Fruit fly (Drosophila melanogaster) whole organism, embryonic: ENCODE data around the gene NimC1.

Experiments used
- ATbp ChIP-seq: fragments of 200-800 bp; sonication (Bioruptor generic); optimal IDR thresholded peaks from 2 replicates; lab custom pipeline; 2017; ENCODE audit warnings: missing biosample characterization, mild to moderate bottlenecking, missing genetic modification characterization, missing genetic modification reagents
- Atf3 ChIP-seq: fragments of 200-800 bp; sonication (Bioruptor generic); optimal IDR thresholded peaks from 3 replicates; lab custom pipeline; 2016; ENCODE audit warnings: missing biosample characterization, missing genetic modification characterization
- CG10431 ChIP-seq: fragments of 200-800 bp; sonication (Bioruptor generic); optimal IDR thresholded peaks from 3 replicates; lab custom pipeline; 2018; ENCODE audit warnings: missing biosample characterization, mild to moderate bottlenecking, missing genetic modification characterization
- CG10565 ChIP-seq: fragments of 200-800 bp; sonication (Bioruptor generic); optimal IDR thresholded peaks from 3 replicates; lab custom pipeline; 2016; ENCODE audit warnings: missing biosample characterization, mild to moderate bottlenecking, missing genetic modification characterization
- CG10959 ChIP-seq: fragments of 200-800 bp; sonication (Bioruptor generic); IDR thresholded peaks from 2 replicates; pipeline ENCODE4 v1.3.6; 2022; ENCODE audit warnings: missing biosample characterization, missing genetic modification characterization
- CG11398 ChIP-seq: fragments of 200-800 bp; sonication (Bioruptor generic); optimal IDR thresholded peaks from 2 replicates; lab custom pipeline; 2016; ENCODE audit warnings: missing biosample characterization, missing genetic modification characterization
- CG11723 ChIP-seq: fragments of 200-800 bp; sonication (Bioruptor generic); optimal IDR thresholded peaks from 2 replicates; lab custom pipeline; 2017; ENCODE audit warnings: missing biosample characterization, mild to moderate bottlenecking, missing genetic modification characterization
- CG13894 ChIP-seq: fragments of 200-800 bp; sonication (Bioruptor generic); optimal IDR thresholded peaks from 3 replicates; lab custom pipeline; 2018; ENCODE audit warnings: missing biosample characterization, mild to moderate bottlenecking, missing genetic modification characterization, moderate library complexity
- CG16779 ChIP-seq: fragments of 200-800 bp; sonication (Bioruptor generic); IDR thresholded peaks from 2 replicates; pipeline ENCODE4 v1.3.6; 2022; ENCODE audit warnings: missing biosample characterization, missing genetic modification characterization
- CG17568 ChIP-seq: fragments of 200-800 bp; sonication (Bioruptor generic); optimal IDR thresholded peaks from 2 replicates; lab custom pipeline; 2018; ENCODE audit warnings: missing biosample characterization, mild to moderate bottlenecking, missing genetic modification characterization, moderate library complexity
- CG17612 ChIP-seq: fragments of 200-800 bp; sonication (Bioruptor generic); IDR thresholded peaks from 2 replicates; pipeline ENCODE4 v1.3.6; 2022; ENCODE audit warnings: missing biosample characterization, missing genetic modification characterization
- CG18764 ChIP-seq: fragments of 200-800 bp; sonication (Bioruptor generic); optimal IDR thresholded peaks from 3 replicates; lab custom pipeline; 2016; ENCODE audit warnings: missing biosample characterization, missing genetic modification characterization
- CG30020 ChIP-seq: fragments of 200-800 bp; optimal IDR thresholded peaks from 2 replicates; lab custom pipeline; 2019; ENCODE audit warnings: missing biosample characterization, mild to moderate bottlenecking, missing genetic modification characterization, moderate library complexity
- CG34376 ChIP-seq: fragments of 200-800 bp; sonication (Bioruptor generic); optimal IDR thresholded peaks from 2 replicates; lab custom pipeline; 2018; ENCODE audit warnings: missing biosample characterization, mild to moderate bottlenecking, missing genetic modification characterization
- CG4360 ChIP-seq: fragments of 200-800 bp; sonication (Bioruptor generic); IDR thresholded peaks from 2 replicates; pipeline ENCODE4 v1.3.6; 2022; ENCODE audit warnings: missing biosample characterization, missing genetic modification characterization
- CG7271 ChIP-seq: fragments of 200-800 bp; sonication (Bioruptor generic); optimal IDR thresholded peaks from 2 replicates; lab custom pipeline; 2018; ENCODE audit warnings: missing biosample characterization, mild to moderate bottlenecking, missing genetic modification characterization, moderate library complexity
- CG7357 ChIP-seq: fragments of 200-800 bp; sonication (Bioruptor generic); IDR thresholded peaks from 3 replicates; pipeline ENCODE4 v1.3.6; 2022; ENCODE audit warnings: missing biosample characterization, missing genetic modification characterization
- CG7556 ChIP-seq: fragments of 200-800 bp; sonication (Bioruptor generic); optimal IDR thresholded peaks from 2 replicates; lab custom pipeline; 2017; ENCODE audit warnings: missing biosample characterization, mild to moderate bottlenecking, missing genetic modification characterization
- CG7786 ChIP-seq: fragments of 200-800 bp; sonication (Bioruptor generic); optimal IDR thresholded peaks from 2 replicates; lab custom pipeline; 2016; ENCODE audit warnings: missing biosample characterization, missing genetic modification characterization
- CG7839 ChIP-seq: fragments of 200-800 bp; sonication (Bioruptor generic); optimal IDR thresholded peaks from 3 replicates; lab custom pipeline; 2018; ENCODE audit warnings: missing biosample characterization, mild to moderate bottlenecking, missing genetic modification characterization, moderate library complexity
- CG8924 ChIP-seq: fragments of 200-800 bp; optimal IDR thresholded peaks from 3 replicates; lab custom pipeline; 2019; ENCODE audit warnings: missing biosample characterization, mild to moderate bottlenecking, missing genetic modification characterization, moderate library complexity
- CG8944 ChIP-seq: fragments of 200-800 bp; sonication (Bioruptor generic); optimal IDR thresholded peaks from 3 replicates; lab custom pipeline; 2016; ENCODE audit warnings: missing biosample characterization, missing genetic modification characterization
- CG9215 ChIP-seq: fragments of 200-800 bp; sonication (Bioruptor generic); IDR thresholded peaks from 2 replicates; pipeline ENCODE4 v1.3.6; 2022; ENCODE audit warnings: missing biosample characterization, missing genetic modification characterization
- CG9437 ChIP-seq: fragments of 200-800 bp; sonication (Bioruptor generic); optimal IDR thresholded peaks from 2 replicates; lab custom pipeline; 2018; ENCODE audit warnings: missing biosample characterization, mild to moderate bottlenecking, missing genetic modification characterization
- CG9609 ChIP-seq: fragments of 200-800 bp; sonication (Bioruptor generic); optimal IDR thresholded peaks from 3 replicates; lab custom pipeline; 2016; ENCODE audit warnings: missing biosample characterization, missing genetic modification characterization
- Dbx ChIP-seq: fragments of 200-800 bp; sonication (Bioruptor generic); IDR thresholded peaks from 3 replicates; pipeline ENCODE4 v1.3.6; 2022; ENCODE audit warnings: missing biosample characterization, missing genetic modification characterization
- Dfd ChIP-seq, 2 experiments: fragments of >200 bp; optimal IDR thresholded peaks; 2 replicates each; lab custom pipeline; 2017; ENCODE audit warnings: missing biosample characterization in 2 of 2, missing genetic modification characterization in 2 of 2
- HmgZ ChIP-seq: fragments of 200-800 bp; sonication (Bioruptor generic); optimal IDR thresholded peaks from 2 replicates; lab custom pipeline; 2018; ENCODE audit warnings: missing biosample characterization, mild to moderate bottlenecking, missing genetic modification characterization
- Jarid2 ChIP-seq: fragments of 200-800 bp; sonication (Bioruptor generic); optimal IDR thresholded peaks from 3 replicates; lab custom pipeline; 2017; ENCODE audit warnings: mild to moderate bottlenecking, missing biosample characterization, missing genetic modification reagents, missing genetic modification characterization
- Lpt ChIP-seq: fragments of >200 bp; optimal IDR thresholded peaks from 2 replicates; lab custom pipeline; 2018; ENCODE audit warnings: missing biosample characterization, missing genetic modification characterization
- MBD-R2 ChIP-seq: fragments of 200-800 bp; sonication (Bioruptor generic); IDR thresholded peaks from 2 replicates; pipeline ENCODE4 v1.3.6; 2022; ENCODE audit warnings: missing biosample characterization, missing genetic modification characterization
- Oli ChIP-seq: fragments of 200-800 bp; sonication (Bioruptor generic); optimal IDR thresholded peaks from 2 replicates; lab custom pipeline; 2018; ENCODE audit warnings: missing biosample characterization, mild to moderate bottlenecking, missing genetic modification characterization, moderate library complexity
- Opbp ChIP-seq: fragments of 200-800 bp; sonication (Bioruptor generic); IDR thresholded peaks from 3 replicates; pipeline ENCODE4 v1.3.6; 2022; ENCODE audit warnings: missing biosample characterization, missing genetic modification characterization; ENCODE audit not compliant: partially characterized antibody
- Pdp1 ChIP-seq, 2 experiments: fragments of 200-800 bp; sonication (Bioruptor generic); optimal IDR thresholded peaks; 3 replicates each; lab custom pipeline; 2016; ENCODE audit warnings: missing biosample characterization in 2 of 2, missing genetic modification characterization in 2 of 2, mild to moderate bottlenecking in 1 of 2, moderate library complexity in 1 of 2
- bbx ChIP-seq: fragments of 200-800 bp; sonication (Bioruptor generic); IDR thresholded peaks from 2 replicates; pipeline ENCODE4 v1.3.6; 2022; ENCODE audit warnings: missing biosample characterization, missing genetic modification characterization; ENCODE audit not compliant: partially characterized antibody
- chn ChIP-seq: fragments of 200-800 bp; sonication (Bioruptor generic); optimal IDR thresholded peaks from 2 replicates; lab custom pipeline; 2016; ENCODE audit warnings: missing biosample characterization, missing genetic modification characterization
- crol ChIP-seq: fragments of 200-800 bp; sonication (Bioruptor generic); IDR thresholded peaks from 2 replicates; pipeline ENCODE4 v1.3.6; 2022; ENCODE audit warnings: missing biosample characterization, missing genetic modification characterization
- danr ChIP-seq: fragments of 200-800 bp; sonication (Bioruptor generic); IDR thresholded peaks from 2 replicates; pipeline ENCODE4 v1.3.6; 2022; ENCODE audit warnings: missing biosample characterization, missing genetic modification characterization
- dimm ChIP-seq: fragments of 200-800 bp; sonication (Bioruptor generic); IDR thresholded peaks from 2 replicates; pipeline ENCODE4 v1.3.6; 2022; ENCODE audit warnings: missing biosample characterization, missing genetic modification characterization
- disco-r ChIP-seq: fragments of 200-800 bp; sonication (Bioruptor generic); optimal IDR thresholded peaks from 2 replicates; lab custom pipeline; 2016; ENCODE audit warnings: missing biosample characterization, missing genetic modification characterization
- emc ChIP-seq: fragments of 200-800 bp; sonication (Bioruptor generic); optimal IDR thresholded peaks from 2 replicates; lab custom pipeline; 2016; ENCODE audit warnings: missing biosample characterization, missing genetic modification characterization
- h ChIP-seq: fragments of >200 bp; optimal IDR thresholded peaks from 2 replicates; lab custom pipeline; 2017
- klu ChIP-seq: fragments of 200-800 bp; sonication (Bioruptor generic); IDR thresholded peaks from 2 replicates; pipeline ENCODE4 v1.3.6; 2022; ENCODE audit warnings: missing biosample characterization, missing genetic modification characterization
- phol ChIP-seq: fragments of 200-800 bp; sonication (Bioruptor generic); optimal IDR thresholded peaks from 3 replicates; lab custom pipeline; 2018; ENCODE audit warnings: missing biosample characterization, mild to moderate bottlenecking, missing genetic modification characterization, moderate library complexity
- salm ChIP-seq: fragments of 200-800 bp; sonication (Bioruptor generic); optimal IDR thresholded peaks from 2 replicates; lab custom pipeline; 2018; ENCODE audit warnings: missing biosample characterization, mild to moderate bottlenecking, missing genetic modification characterization
- sqz ChIP-seq: fragments of 200-800 bp; sonication (Bioruptor generic); optimal IDR thresholded peaks from 3 replicates; lab custom pipeline; 2018; ENCODE audit warnings: missing biosample characterization, mild to moderate bottlenecking, missing genetic modification characterization
- stwl ChIP-seq: fragments of 200-800 bp; sonication (Bioruptor generic); optimal IDR thresholded peaks from 3 replicates; lab custom pipeline; 2018; ENCODE audit warnings: missing biosample characterization, mild to moderate bottlenecking, missing genetic modification characterization, moderate library complexity
- tap ChIP-seq: fragments of 200-800 bp; optimal IDR thresholded peaks from 3 replicates; lab custom pipeline; 2019; ENCODE audit warnings: missing biosample characterization, mild to moderate bottlenecking, missing genetic modification characterization, moderate library complexity
- wek ChIP-seq: fragments of 200-800 bp; sonication (Bioruptor generic); optimal IDR thresholded peaks from 3 replicates; lab custom pipeline; 2018; ENCODE audit warnings: missing biosample characterization, mild to moderate bottlenecking, missing genetic modification characterization, moderate library complexity
- wor ChIP-seq: fragments of 200-800 bp; sonication (Bioruptor generic); IDR thresholded peaks from 2 replicates; pipeline ENCODE4 v1.3.6; 2022; ENCODE audit warnings: missing biosample characterization, missing genetic modification characterization
- z ChIP-seq: fragments of 200-800 bp; sonication (Bioruptor generic); IDR thresholded peaks from 3 replicates; pipeline ENCODE4 v1.3.6; 2022; ENCODE audit warnings: missing biosample characterization, missing genetic modification characterization
- zf30C ChIP-seq: fragments of 200-800 bp; sonication (Bioruptor generic); optimal IDR thresholded peaks from 3 replicates; lab custom pipeline; 2018; ENCODE audit warnings: missing biosample characterization, mild to moderate bottlenecking, missing genetic modification characterization

Gene NimC1

DNA sequence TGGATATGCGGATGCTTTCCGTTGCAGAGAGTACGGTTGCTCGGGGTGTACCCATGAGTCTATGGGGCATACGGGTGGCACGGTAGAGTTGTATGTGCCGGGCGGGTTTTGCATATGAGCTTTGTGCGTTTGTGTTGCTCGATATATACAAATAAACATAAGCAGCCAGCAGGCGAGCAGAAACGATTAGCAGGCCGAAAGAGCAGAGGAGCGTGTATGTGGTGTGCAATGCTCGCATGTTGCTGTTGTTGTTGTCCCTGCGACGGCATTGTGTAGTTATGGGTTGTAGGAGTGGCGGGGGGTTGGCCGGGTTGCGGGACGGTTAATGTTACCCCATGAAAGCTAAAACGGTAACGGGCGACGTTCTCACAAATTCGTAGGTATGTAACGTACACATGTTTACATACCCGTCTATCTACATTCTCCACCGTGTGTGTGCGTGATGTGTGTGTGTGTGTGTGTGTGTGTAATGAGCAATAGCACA is 45.1 kb upstream of the NimC1 start (continued):
- no peak for TF ChIP-seq chn
- 0 out of 3 replicates have a peak, but pooled peaks have one; percentile 27 for TF ChIP-seq Opbp
- no peak for TF ChIP-seq zf30C
- TF ChIP-seq Lpt (GFP tag; lab: Kevin White, UChicago) = no peak
- no peak for TF ChIP-seq CG17612
- TF ChIP-seq CG10431 = no peak
- no peak; the same call in 2 of the 3 replicates for TF ChIP-seq Dbx
- TF ChIP-seq CG18764 (GFP tag; lab: Kevin White, UChicago) = no peak
- no peak for TF ChIP-seq danr (GFP tag; lab: Robert Waterston, UW)
- no peak for TF ChIP-seq stwl
- no peak for TF ChIP-seq Jarid2 (GFP tag; lab: Kevin White, UChicago)
- TF ChIP-seq crol (GFP tag; lab: Robert Waterston, UW) = peak; percentile 99
- 0 out of 3 replicates have a peak, but pooled peaks have one; percentile 48 for TF ChIP-seq z (GFP tag; lab: Robert Waterston, UW)
- no peak for TF ChIP-seq CG8924 (tag; lab: Kevin White, UChicago)
- no peak for TF ChIP-seq ATbp
- no peak for TF ChIP-seq CG10959 (GFP tag; lab: Robert Waterston, UW)
- peak; percentile 95 for TF ChIP-seq CG4360 (GFP tag; lab: Robert Waterston, UW)
- TF ChIP-seq MBD-R2 (GFP tag; lab: Robert Waterston, UW) = no peak
- no peak for TF ChIP-seq CG9437 (GFP tag; lab: Kevin White, UChicago)
- TF ChIP-seq emc = no peak
- TF ChIP-seq wek (GFP tag; lab: Kevin White, UChicago) = no peak
- TF ChIP-seq klu = no peak
- TF ChIP-seq CG34376 (GFP tag; lab: Kevin White, UChicago) = peak; percentile 79
- peak; percentile 91 for TF ChIP-seq CG13894 (tag; lab: Kevin White, UChicago)
- TF ChIP-seq dimm (GFP tag; lab: Robert Waterston, UW) = no peak
- TF ChIP-seq disco-r = no peak
- peak in 1 of 2 experiments; percentile 67 for TF ChIP-seq Pdp1 (GFP tag; optimal IDR thresholded peaks at IDR 0.05; lab: Kevin White, UChicago)
- TF ChIP-seq CG7839 = no peak
- TF ChIP-seq CG7786 (GFP tag; lab: Kevin White, UChicago) = no peak
- no peak for TF ChIP-seq salm
- no peak for TF ChIP-seq CG7271 (tag; lab: Kevin White, UChicago)
- no peak for TF ChIP-seq CG9609 (GFP tag; lab: Kevin White, UChicago)
- no peak for TF ChIP-seq CG9215 (GFP tag; lab: Robert Waterston, UW)
- no peak for TF ChIP-seq phol (tag; lab: Kevin White, UChicago)
- TF ChIP-seq CG30020 (tag; lab: Kevin White, UChicago) = no peak
- no peak for TF ChIP-seq CG10565
- TF ChIP-seq CG11398 (GFP tag; lab: Kevin White, UChicago) = no peak
- TF ChIP-seq CG7556 (GFP tag; lab: Kevin White, UChicago) = no peak
- TF ChIP-seq HmgZ (tag; lab: Kevin White, UChicago) = peak; percentile 30
- no peak for TF ChIP-seq CG7357
- no peak for TF ChIP-seq CG16779 (GFP tag; lab: Robert Waterston, UW)
- no peak for TF ChIP-seq wor (GFP tag; lab: Robert Waterston, UW)
- no peak for TF ChIP-seq CG17568 (GFP tag; lab: Kevin White, UChicago)
- no peak for TF ChIP-seq h
- no peak for TF ChIP-seq CG11723 (GFP tag; lab: Kevin White, UChicago)
- TF ChIP-seq tap = no peak
- TF ChIP-seq bbx (GFP tag; lab: Robert Waterston, UW) = peak; percentile 72
- TF ChIP-seq CG8944 (GFP tag; lab: Kevin White, UChicago) = no peak
- peak in 1 of 2 experiments; percentile 66 for TF ChIP-seq Dfd (GFP tag; optimal IDR thresholded peaks at IDR 0.05; lab: Kevin White, UChicago)
- no peak for TF ChIP-seq Oli
- TF ChIP-seq Atf3 (GFP tag; lab: Kevin White, UChicago) = no peak
- TF ChIP-seq sqz (GFP tag; lab: Kevin White, UChicago) = no peak
